Worm (Caenorhabditis elegans): ENCODE data around the gene cox-18.

Gene cox-18

ce11 chrIV:1093870-1094564, 3.2 kb upstream of the cox-18 start, which contains the start of the genes cct-8 and Y55F3AR.2 (continued):
- peak; percentile 65 for TF ChIP-seq nhr-67 (tag; optimal IDR thresholded peaks at IDR 0.05)
- peak; percentile 76 for TF ChIP-seq elt-2 (tag; optimal IDR thresholded peaks at IDR 0.05)
- TF ChIP-seq nhr-25 (tag; optimal IDR thresholded peaks at IDR 0.05), result peak; percentile 91
- TF ChIP-seq hmg-11 (tag; optimal IDR thresholded peaks at IDR 0.05), result peak; percentile 91
- TF ChIP-seq nhr-43 (tag; optimal IDR thresholded peaks at IDR 0.05; ENCODE audit: poor library complexity, severe bottlenecking), result peak; percentile 97
- peak; percentile 84 for TF ChIP-seq snpc-4 (tag; optimal IDR thresholded peaks at IDR 0.05)
- TF ChIP-seq jun-1 (tag; optimal IDR thresholded peaks at IDR 0.05), result peak; percentile 95
- no peak for TF ChIP-seq mml-1 (tag; optimal IDR thresholded peaks at IDR 0.05)
- TF ChIP-seq lin-39 (tag; optimal IDR thresholded peaks at IDR 0.05), result peak; percentile 97

- TF ChIP-seq fkh-10 (GFP tag; optimal IDR thresholded peaks at IDR 0.05) (no peak), pha-4 (tag; optimal IDR thresholded peaks at IDR 0.05) (no peak), mml-1 (tag; optimal IDR thresholded peaks at IDR 0.05) (no peak), elt-1 (tag; optimal IDR thresholded peaks at IDR 0.05) (no peak), daf-12 (tag; optimal IDR thresholded peaks at IDR 0.05) (no peak), nhr-76 (tag; optimal IDR thresholded peaks at IDR 0.05) (no peak), fos-1 (tag; optimal IDR thresholded peaks at IDR 0.05) (no peak), ztf-11 (tag; optimal IDR thresholded peaks at IDR 0.05) (no peak), lin-39 (tag; optimal IDR thresholded peaks at IDR 0.05) (no peak), zag-1 (tag; optimal IDR thresholded peaks at IDR 0.05) (no peak), ceh-9 (tag; optimal IDR thresholded peaks at IDR 0.05) (no peak)
These were observed 1.1 kb upstream of the cox-18 start for ce11 chrIV:1096154-1096553.

- TF ChIP-seq tbx-2 (tag; optimal IDR thresholded peaks at IDR 0.05), result no peak
- TF ChIP-seq sea-2 (GFP tag; optimal IDR thresholded peaks at IDR 0.05), result no peak
- TF ChIP-seq ama-1 (optimal IDR thresholded peaks at IDR 0.05), result no peak
- TF ChIP-seq daf-12 (tag; optimal IDR thresholded peaks at IDR 0.05), result no peak
- no peak for TF ChIP-seq mdl-1 (tag; optimal IDR thresholded peaks at IDR 0.05)
- no peak for TF ChIP-seq nhr-77 (tag; optimal IDR thresholded peaks at IDR 0.05)
- no peak for TF ChIP-seq snpc-4 (tag; optimal IDR thresholded peaks at IDR 0.05)
These were observed 7.3 kb downstream of the cox-18 start, which contains the start of the genes C44B12.9 and C44B12.3 for ce11 chrIV:1104518-1104917. TSS of gene C44B12.9 (minus strand) at chrIV:1104618. TSS of gene C44B12.3 (plus strand) at chrIV:1104766.

ce11 chrIV:1105104-1105503, 7.9 kb downstream of the cox-18 start:
- TF ChIP-seq nhr-76 (tag; optimal IDR thresholded peaks at IDR 0.05) (no peak), nhr-237 (tag; optimal IDR thresholded peaks at IDR 0.05) (no peak), fkh-2 (tag; optimal IDR thresholded peaks at IDR 0.05) (peak; percentile 42), fos-1 (tag; optimal IDR thresholded peaks at IDR 0.05) (no peak)

ce11 chrIV:1105999-1106398, 8.7 kb downstream of the cox-18 start:
- TF ChIP-seq ZK546.5 (tag; optimal IDR thresholded peaks at IDR 0.05) (no peak), mdl-1 (tag; optimal IDR thresholded peaks at IDR 0.05) (no peak), pha-4 (tag; optimal IDR thresholded peaks at IDR 0.05) (no peak), elt-3 (tag; optimal IDR thresholded peaks at IDR 0.05) (no peak), mml-1 (tag; optimal IDR thresholded peaks at IDR 0.05) (no peak), lin-39 (tag; optimal IDR thresholded peaks at IDR 0.05) (no peak), aly-2 (tag; optimal IDR thresholded peaks at IDR 0.05) (no peak), ceh-28 (tag; optimal IDR thresholded peaks at IDR 0.05) (no peak), nhr-237 (tag; optimal IDR thresholded peaks at IDR 0.05) (no peak), elt-1 (tag; optimal IDR thresholded peaks at IDR 0.05) (no peak), ama-1 (optimal IDR thresholded peaks at IDR 0.05) (no peak), zag-1 (tag; optimal IDR thresholded peaks at IDR 0.05) (no peak), nhr-11 (tag; optimal IDR thresholded peaks at IDR 0.05) (no peak), unc-62 (GFP tag; optimal IDR thresholded peaks at IDR 0.05) (no peak), nfya-1 (tag; optimal IDR thresholded peaks at IDR 0.05; ENCODE audit: insufficient read depth) (no peak), jun-1 (tag; optimal IDR thresholded peaks at IDR 0.05) (no peak), hmg-11 (tag; optimal IDR thresholded peaks at IDR 0.05) (no peak), eor-1 (tag; optimal IDR thresholded peaks at IDR 0.05) (no peak), tbx-2 (tag; optimal IDR thresholded peaks at IDR 0.05) (no peak), fos-1 (tag; optimal IDR thresholded peaks at IDR 0.05) (no peak)
